Fruit fly (Drosophila melanogaster) whole organism, larva: Measurements from ENCODE around the gene Ir40a.

Experiments
- noc ChIP-seq: fragments of 200-800 bp; sonication (Bioruptor generic); optimal IDR thresholded peaks from 3 replicates; lab custom pipeline; 2019; ENCODE audit warnings: missing biosample characterization, mild to moderate bottlenecking, missing genetic modification characterization, moderate library complexity

Gene Ir40a

dm6 chr2L:22145269-22145917 lies 68.8 kb downstream of the Ir40a start:
- TF ChIP-seq noc (tag; lab: Kevin White, UChicago): no peak

- no peak for TF ChIP-seq noc (tag; lab: Kevin White, UChicago)
Measured at dm6 chr2L:22144127-22144526, 70.0 kb downstream of the Ir40a start.

dm6 chr2L:22142696-22143176 lies 71.4 kb downstream of the Ir40a start:
- no peak for TF ChIP-seq noc (tag; lab: Kevin White, UChicago)

dm6 chr2L:22139960-22140359 lies 74.2 kb downstream of the Ir40a start:
- no peak for TF ChIP-seq noc (tag; lab: Kevin White, UChicago)
